Worm (Caenorhabditis elegans): ENCODE measurements around the gene T26G10.5.

- TF ChIP-seq R02D3.7 (tag; optimal IDR thresholded peaks at IDR 0.05) (no peak), ztf-11 (tag; optimal IDR thresholded peaks at IDR 0.05) (no peak), fos-1 (tag; optimal IDR thresholded peaks at IDR 0.05) (no peak), lin-39 (tag; optimal IDR thresholded peaks at IDR 0.05) (no peak), pha-4 (tag; optimal IDR thresholded peaks at IDR 0.05) (no peak), hmg-11 (tag; optimal IDR thresholded peaks at IDR 0.05) (no peak)
Measured at ce11 chrIII:9457192-9458103, 31.2 kb upstream of the T26G10.5 start.
